Fruit fly (Drosophila melanogaster) whole organism, wandering third instar larva: Measurements from ENCODE around the gene CG15546.

Source experiments
- Abd-B ChIP-seq: fragments of >200 bp; optimal IDR thresholded peaks from 2 replicates; lab custom pipeline; 2017; ENCODE audit warnings: missing biosample characterization, missing genetic modification characterization
- CG32264 ChIP-seq: fragments of 200-800 bp; sonication (Bioruptor generic); optimal IDR thresholded peaks from 2 replicates; lab custom pipeline; 2016; ENCODE audit warnings: missing biosample characterization, missing genetic modification characterization
- CG9705 ChIP-seq: fragments of 200-800 bp; sonication (Bioruptor generic); optimal IDR thresholded peaks from 2 replicates; lab custom pipeline; 2018; ENCODE audit warnings: missing biosample characterization, mild to moderate bottlenecking, missing genetic modification characterization
- CrebA ChIP-seq: fragments of 200-800 bp; sonication (Bioruptor generic); optimal IDR thresholded peaks from 2 replicates; lab custom pipeline; 2016; ENCODE audit warnings: missing biosample characterization, mild to moderate bottlenecking, missing genetic modification characterization, borderline replicate concordance
- Dfd ChIP-seq: fragments of >200 bp; optimal IDR thresholded peaks from 2 replicates; lab custom pipeline; 2017; ENCODE audit warnings: missing biosample characterization, missing genetic modification characterization
- Dif ChIP-seq: fragments of 200-275, 200-300 bp; sonication (Bioruptor generic); optimal IDR thresholded peaks from 2 replicates; lab custom pipeline; 2018; ENCODE audit warnings: missing biosample characterization, missing genetic modification characterization; ENCODE audit not compliant: partially characterized antibody
- GATAd ChIP-seq: sonication (Bioruptor generic); optimal IDR thresholded peaks from 2 replicates; lab custom pipeline; 2016; ENCODE audit warnings: missing biosample characterization, missing genetic modification characterization
- HLH106 ChIP-seq: fragments of 200-800 bp; optimal IDR thresholded peaks from 3 replicates; lab custom pipeline; 2019; ENCODE audit warnings: missing biosample characterization, mild to moderate bottlenecking, missing genetic modification characterization, moderate library complexity
- Hnf4 ChIP-seq: fragments of 200-800 bp; sonication (Bioruptor generic); optimal IDR thresholded peaks from 2 replicates; lab custom pipeline; 2016; ENCODE audit warnings: missing biosample characterization, mild to moderate bottlenecking, missing genetic modification characterization
- Hr78 ChIP-seq: fragments of >200 bp; optimal IDR thresholded peaks from 2 replicates; lab custom pipeline; 2017; ENCODE audit warnings: missing biosample characterization, missing genetic modification characterization
- Hr83 ChIP-seq: fragments of 200-300 bp; sonication (Bioruptor generic); optimal IDR thresholded peaks from 2 replicates; lab custom pipeline; 2016; ENCODE audit warnings: missing biosample characterization, mild to moderate bottlenecking, missing genetic modification characterization, moderate library complexity; ENCODE audit not compliant: poor library complexity, severe bottlenecking
- Jra ChIP-seq: sonication (Bioruptor generic); optimal IDR thresholded peaks from 2 replicates; lab custom pipeline; 2016; ENCODE audit warnings: missing biosample characterization, missing genetic modification characterization
- Mio ChIP-seq: sonication (Bioruptor generic); optimal IDR thresholded peaks from 2 replicates; lab custom pipeline; 2016; ENCODE audit warnings: missing biosample characterization, missing genetic modification characterization
- Myc ChIP-seq: fragments of >200 bp; optimal IDR thresholded peaks from 2 replicates; lab custom pipeline; 2017
- N ChIP-seq: fragments of >200 bp; optimal IDR thresholded peaks from 2 replicates; lab custom pipeline; 2018; ENCODE audit warnings: missing biosample characterization, missing external identifiers, missing genetic modification characterization
- OdsH ChIP-seq: fragments of 200-800 bp; sonication (Bioruptor generic); optimal IDR thresholded peaks from 2 replicates; lab custom pipeline; 2016; ENCODE audit warnings: missing biosample characterization, mild to moderate bottlenecking, missing genetic modification characterization
- Rel ChIP-seq, 2 experiments: fragments of 200-800 bp; sonication (Bioruptor generic) in 1 of 2; optimal IDR thresholded peaks; 2 replicates in 1 of 2; 3 replicates in 1 of 2; lab custom pipeline; 2016 to 2019; ENCODE audit warnings: mild to moderate bottlenecking in 2 of 2, missing biosample characterization in 2 of 2, missing genetic modification characterization in 2 of 2, moderate library complexity in 1 of 2
- Sp1 ChIP-seq: fragments of 200-800 bp; sonication (Bioruptor generic); optimal IDR thresholded peaks from 3 replicates; lab custom pipeline; 2019; ENCODE audit warnings: missing biosample characterization, mild to moderate bottlenecking, missing genetic modification characterization, moderate library complexity
- Vsx2 ChIP-seq: fragments of 200-300, 225-300 bp; sonication (Bioruptor generic); optimal IDR thresholded peaks from 2 replicates; lab custom pipeline; 2018; ENCODE audit warnings: missing biosample characterization, missing genetic modification characterization; ENCODE audit not compliant: partially characterized antibody
- br ChIP-seq: fragments of 200-800 bp; sonication (Bioruptor generic); optimal IDR thresholded peaks from 2 replicates; lab custom pipeline; 2016; ENCODE audit warnings: missing biosample characterization, missing genetic modification characterization
- brk ChIP-seq: fragments of 200-800 bp; sonication (Bioruptor generic); optimal IDR thresholded peaks from 2 replicates; lab custom pipeline; 2016; ENCODE audit warnings: missing biosample characterization, mild to moderate bottlenecking, missing genetic modification characterization
- dl ChIP-seq, 2 experiments: fragments of 175-275, 200-275 bp in 1 of 2; fragments of 200-275 bp in 1 of 2; sonication (Bioruptor generic); optimal IDR thresholded peaks; lab custom pipeline; 2018; ENCODE audit warnings: mild to moderate bottlenecking in 2 of 2, missing biosample characterization in 2 of 2, missing genetic modification characterization in 2 of 2, moderate library complexity in 2 of 2; ENCODE audit not compliant: partially characterized antibody in 2 of 2, insufficient read depth in 1 of 2
- dmrt93B ChIP-seq: fragments of 200-800 bp; sonication (Bioruptor generic); optimal IDR thresholded peaks from 2 replicates; lab custom pipeline; 2018; ENCODE audit warnings: missing biosample characterization, mild to moderate bottlenecking, missing genetic modification characterization
- dsf ChIP-seq: sonication (Bioruptor generic); optimal IDR thresholded peaks from 2 replicates; lab custom pipeline; 2016; ENCODE audit warnings: missing biosample characterization, missing genetic modification characterization, borderline replicate concordance
- ey ChIP-seq: fragments of 200-800 bp; sonication (Bioruptor generic); optimal IDR thresholded peaks from 2 replicates; lab custom pipeline; 2016; ENCODE audit warnings: missing biosample characterization, missing genetic modification characterization
- foxo ChIP-seq, 2 experiments: fragments of 200-800 bp; sonication (Bioruptor generic); optimal IDR thresholded peaks; 2 replicates in 1 of 2; 3 replicates in 1 of 2; lab custom pipeline; 2016 to 2017; ENCODE audit warnings: missing biosample characterization in 2 of 2, missing genetic modification characterization in 2 of 2
- fru ChIP-seq: fragments of 200-800 bp; sonication (Bioruptor generic); optimal IDR thresholded peaks from 3 replicates; lab custom pipeline; 2016; ENCODE audit warnings: missing biosample characterization, mild to moderate bottlenecking, missing genetic modification characterization
- h ChIP-seq: fragments of 200-800 bp; sonication (Bioruptor generic); optimal IDR thresholded peaks from 3 replicates; lab custom pipeline; 2016; ENCODE audit warnings: missing biosample characterization, mild to moderate bottlenecking, missing genetic modification characterization
- jim ChIP-seq: fragments of 175-275, 200-325 bp; sonication (Bioruptor generic); optimal IDR thresholded peaks from 2 replicates; lab custom pipeline; 2016; ENCODE audit warnings: missing biosample characterization, mild to moderate bottlenecking, missing genetic modification characterization
- lola ChIP-seq: fragments of >200 bp; optimal IDR thresholded peaks from 2 replicates; lab custom pipeline; 2017; ENCODE audit warnings: missing biosample characterization, missing genetic modification characterization
- pan ChIP-seq: fragments of >200 bp; optimal IDR thresholded peaks from 2 replicates; lab custom pipeline; 2017
- psq ChIP-seq: fragments of 200-800 bp; sonication (Bioruptor generic); optimal IDR thresholded peaks from 3 replicates; lab custom pipeline; 2017; ENCODE audit warnings: missing biosample characterization, mild to moderate bottlenecking, missing genetic modification characterization, moderate library complexity
- rgr ChIP-seq: fragments of 200-800 bp; sonication (Bioruptor generic); optimal IDR thresholded peaks from 3 replicates; lab custom pipeline; 2016; ENCODE audit warnings: missing biosample characterization, mild to moderate bottlenecking, missing genetic modification characterization
- sage ChIP-seq: fragments of 200-800 bp; sonication (Bioruptor generic); optimal IDR thresholded peaks from 2 replicates; lab custom pipeline; 2016; ENCODE audit warnings: missing biosample characterization, mild to moderate bottlenecking, missing genetic modification characterization
- sv ChIP-seq: fragments of 200-800 bp; sonication (Bioruptor generic); optimal IDR thresholded peaks from 3 replicates; lab custom pipeline; 2016; ENCODE audit warnings: missing biosample characterization, missing genetic modification characterization
- tai ChIP-seq: sonication (Bioruptor generic); optimal IDR thresholded peaks from 2 replicates; lab custom pipeline; 2016; ENCODE audit warnings: missing biosample characterization, missing genetic modification characterization
- usp ChIP-seq: fragments of >200 bp; optimal IDR thresholded peaks from 2 replicates; lab custom pipeline; 2017; ENCODE audit warnings: missing biosample characterization, missing genetic modification characterization
- woc ChIP-seq: sonication (Bioruptor generic); optimal IDR thresholded peaks from 2 replicates; lab custom pipeline; 2016; ENCODE audit warnings: missing biosample characterization, mild to moderate bottlenecking, missing genetic modification characterization

CG15546 gene

dm6 chr3R:30842639-30843476, 33.1 kb downstream of the CG15546 start:
- TF ChIP-seq rgr (peak; percentile 37), tai (GFP tag; lab: Kevin White, UChicago) (no peak), br (peak; percentile 15), CG32264 (GFP tag; lab: Kevin White, UChicago) (no peak), Jra (GFP tag; lab: Kevin White, UChicago) (no peak), Sp1 (GFP tag; lab: Kevin White, UChicago) (peak; percentile 70), woc (GFP tag; lab: Kevin White, UChicago) (peak; percentile 38), CG9705 (no peak), Mio (GFP tag; lab: Kevin White, UChicago) (no peak), lola (GFP tag; lab: Kevin White, UChicago) (no peak), sage (GFP tag; lab: Kevin White, UChicago) (no peak), dmrt93B (peak; percentile 5), jim (GFP tag; lab: Kevin White, UChicago) (no peak), OdsH (GFP tag; lab: Kevin White, UChicago) (peak; percentile 48), fru (GFP tag; lab: Kevin White, UChicago) (peak; percentile 21), ey (GFP tag; lab: Kevin White, UChicago) (no peak), dl (GFP tag; optimal IDR thresholded peaks at IDR 0.05; lab: Kevin White, UChicago; ENCODE audit: insufficient read depth in 1 of 2, partially characterized antibody in 2 of 2) (no peak), HLH106 (tag; lab: Kevin White, UChicago) (peak; percentile 65), Dfd (GFP tag; lab: Kevin White, UChicago) (no peak), sv (GFP tag; lab: Kevin White, UChicago) (no peak), psq (GFP tag; lab: Kevin White, UChicago) (peak; percentile 66), Hr83 (GFP tag; lab: Kevin White, UChicago) (no peak), foxo (GFP tag; optimal IDR thresholded peaks at IDR 0.05; lab: Kevin White, UChicago) (peak in 1 of 2 experiments; percentile 53), Dif (GFP tag; lab: Kevin White, UChicago) (no peak), N (GFP tag; lab: Kevin White, UChicago) (no peak), usp (GFP tag; lab: Kevin White, UChicago) (no peak), brk (GFP tag; lab: Kevin White, UChicago) (no peak), h (GFP tag; lab: Kevin White, UChicago) (no peak), CrebA (GFP tag; lab: Kevin White, UChicago) (no peak), GATAd (GFP tag; lab: Kevin White, UChicago) (no peak), Myc (lab: Kevin White, UChicago) (no peak), pan (lab: Kevin White, UChicago) (no peak), Rel (GFP tag; optimal IDR thresholded peaks at IDR 0.05; lab: Kevin White, UChicago) (no peak), Rel (tag; optimal IDR thresholded peaks at IDR 0.05; lab: Kevin White, UChicago) (no peak), Hr78 (GFP tag; lab: Kevin White, UChicago) (no peak), Vsx2 (no peak), Abd-B (GFP tag; lab: Kevin White, UChicago) (no peak), Hnf4 (no peak), dsf (GFP tag; lab: Kevin White, UChicago) (no peak)

- peak; percentile 46 for TF ChIP-seq ey (GFP tag; lab: Kevin White, UChicago)
- no peak for TF ChIP-seq N (GFP tag; lab: Kevin White, UChicago)
- TF ChIP-seq h (GFP tag; lab: Kevin White, UChicago) = peak; percentile 58
- TF ChIP-seq foxo (GFP tag; optimal IDR thresholded peaks at IDR 0.05; lab: Kevin White, UChicago) = peak in 1 of 2 experiments; percentile 51
- peak; percentile 11 for TF ChIP-seq tai (GFP tag; lab: Kevin White, UChicago)
- peak; percentile 11 for TF ChIP-seq woc (GFP tag; lab: Kevin White, UChicago)
- no peak for TF ChIP-seq pan (lab: Kevin White, UChicago)
- no peak for TF ChIP-seq Hr78 (GFP tag; lab: Kevin White, UChicago)
- TF ChIP-seq OdsH (GFP tag; lab: Kevin White, UChicago) = peak; percentile 3
- TF ChIP-seq dmrt93B = peak; percentile 29
- TF ChIP-seq HLH106 (tag; lab: Kevin White, UChicago) = peak; percentile 44
- no peak for TF ChIP-seq usp (GFP tag; lab: Kevin White, UChicago)
- peak; percentile 30 for TF ChIP-seq Sp1 (GFP tag; lab: Kevin White, UChicago)
- TF ChIP-seq fru (GFP tag; lab: Kevin White, UChicago) = peak; percentile 14
- TF ChIP-seq Dif (GFP tag; lab: Kevin White, UChicago) = no peak
- peak; percentile 7 for TF ChIP-seq br
- no peak for TF ChIP-seq CG32264 (GFP tag; lab: Kevin White, UChicago)
- no peak for TF ChIP-seq CG9705
- TF ChIP-seq Mio (GFP tag; lab: Kevin White, UChicago) = no peak
- TF ChIP-seq, all 38 proteins: peak for 11
Measured at dm6 chr3R:30842199-30842598, 33.8 kb downstream of the CG15546 start.
